Worm (Caenorhabditis elegans): ENCODE measurements around the gene R05G6.4.

Gene R05G6.4

ce11 chrIV:7512617-7513233, at the start of gene R05G6.4, which contains the start of gene plc-4:
R05G6.4 (plus strand) TSS chrIV:7513233.
plc-4 (minus strand) TSS chrIV:7512667.
- TF ChIP-seq ceh-36 (tag; optimal IDR thresholded peaks at IDR 0.05) = no peak
- TF ChIP-seq B0310.2 (tag; optimal IDR thresholded peaks at IDR 0.05) = no peak
- no peak for TF ChIP-seq tbx-11 (GFP tag; IDR thresholded peaks at IDR 0.05)
- TF ChIP-seq hmg-4 (GFP tag; optimal IDR thresholded peaks at IDR 0.05) = no peak
- TF ChIP-seq sea-1 (GFP tag; conservative IDR thresholded peaks at IDR 0.05) = no peak
- no peak for TF ChIP-seq flt-1 (GFP tag; IDR thresholded peaks at IDR 0.05)
- no peak for TF ChIP-seq ama-1 (optimal IDR thresholded peaks at IDR 0.05)
- no peak for TF ChIP-seq hmbx-1 (tag; optimal IDR thresholded peaks at IDR 0.05)

ce11 chrIV:7465857-7466256, 47.2 kb upstream of the R05G6.4 start, which contains the start of gene F13B6.3:
F13B6.3 (minus strand) TSS chrIV:7465957.
- no peak for TF ChIP-seq scrt-1 (GFP tag; IDR thresholded peaks at IDR 0.05)
- TF ChIP-seq ceh-36 (tag; optimal IDR thresholded peaks at IDR 0.05) = no peak
- no peak for TF ChIP-seq ceh-13 (GFP tag; optimal IDR thresholded peaks at IDR 0.05)
- no peak for TF ChIP-seq tbx-11 (GFP tag; IDR thresholded peaks at IDR 0.05)
- TF ChIP-seq aly-1 (tag; optimal IDR thresholded peaks at IDR 0.05) = no peak
- TF ChIP-seq flt-1 (GFP tag; IDR thresholded peaks at IDR 0.05) = no peak
- TF ChIP-seq ama-1 (optimal IDR thresholded peaks at IDR 0.05) = no peak
- TF ChIP-seq pes-1 (GFP tag; IDR thresholded peaks at IDR 0.05) = no peak
- TF ChIP-seq sea-1 (GFP tag; conservative IDR thresholded peaks at IDR 0.05) = no peak
- no peak for TF ChIP-seq tbx-37 (GFP tag; conservative IDR thresholded peaks at IDR 0.05)
- no peak for TF ChIP-seq tra-4 (tag; optimal IDR thresholded peaks at IDR 0.05)
- no peak for TF ChIP-seq hmg-4 (GFP tag; optimal IDR thresholded peaks at IDR 0.05)
- TF ChIP-seq hmbx-1 (tag; optimal IDR thresholded peaks at IDR 0.05) = no peak
- no peak for TF ChIP-seq hnd-1 (tag; optimal IDR thresholded peaks at IDR 0.05)
- TF ChIP-seq F13C5.2 (tag; optimal IDR thresholded peaks at IDR 0.05) = no peak
- TF ChIP-seq B0310.2 (tag; optimal IDR thresholded peaks at IDR 0.05) = no peak
- TF ChIP-seq ets-7 (tag; optimal IDR thresholded peaks at IDR 0.05) = no peak

- TF ChIP-seq ets-7 (tag; optimal IDR thresholded peaks at IDR 0.05) (no peak), tbx-37 (GFP tag; conservative IDR thresholded peaks at IDR 0.05) (no peak), ceh-36 (tag; optimal IDR thresholded peaks at IDR 0.05) (no peak), flt-1 (GFP tag; IDR thresholded peaks at IDR 0.05) (no peak), ceh-13 (GFP tag; optimal IDR thresholded peaks at IDR 0.05) (no peak), pes-1 (GFP tag; IDR thresholded peaks at IDR 0.05) (no peak), F13C5.2 (tag; optimal IDR thresholded peaks at IDR 0.05) (no peak), hnd-1 (tag; optimal IDR thresholded peaks at IDR 0.05) (no peak), B0310.2 (tag; optimal IDR thresholded peaks at IDR 0.05) (no peak), tra-4 (tag; optimal IDR thresholded peaks at IDR 0.05) (no peak)
These were observed 45.9 kb upstream of the R05G6.4 start for ce11 chrIV:7467170-7467569.

ce11 chrIV:7468638-7469037, 44.4 kb upstream of the R05G6.4 start:
- TF ChIP-seq F13C5.2 (tag; optimal IDR thresholded peaks at IDR 0.05) (no peak), ceh-13 (GFP tag; optimal IDR thresholded peaks at IDR 0.05) (no peak), hmg-4 (GFP tag; optimal IDR thresholded peaks at IDR 0.05) (no peak), B0310.2 (tag; optimal IDR thresholded peaks at IDR 0.05) (no peak), tra-4 (tag; optimal IDR thresholded peaks at IDR 0.05) (no peak), tbx-11 (GFP tag; IDR thresholded peaks at IDR 0.05) (no peak), pes-1 (GFP tag; IDR thresholded peaks at IDR 0.05) (no peak), aly-1 (tag; optimal IDR thresholded peaks at IDR 0.05) (no peak)

- TF ChIP-seq tbx-11 (GFP tag; IDR thresholded peaks at IDR 0.05) (no peak), flt-1 (GFP tag; IDR thresholded peaks at IDR 0.05) (no peak), tbx-37 (GFP tag; conservative IDR thresholded peaks at IDR 0.05) (no peak), scrt-1 (GFP tag; IDR thresholded peaks at IDR 0.05) (no peak), ama-1 (optimal IDR thresholded peaks at IDR 0.05) (no peak), tra-4 (tag; optimal IDR thresholded peaks at IDR 0.05) (no peak), ceh-13 (GFP tag; optimal IDR thresholded peaks at IDR 0.05) (no peak), hmg-4 (GFP tag; optimal IDR thresholded peaks at IDR 0.05) (no peak), pes-1 (GFP tag; IDR thresholded peaks at IDR 0.05) (no peak), B0310.2 (tag; optimal IDR thresholded peaks at IDR 0.05) (no peak), F13C5.2 (tag; optimal IDR thresholded peaks at IDR 0.05) (no peak), aly-1 (tag; optimal IDR thresholded peaks at IDR 0.05) (no peak), ceh-36 (tag; optimal IDR thresholded peaks at IDR 0.05) (no peak), hmbx-1 (tag; optimal IDR thresholded peaks at IDR 0.05) (no peak), ets-7 (tag; optimal IDR thresholded peaks at IDR 0.05) (no peak), hnd-1 (tag; optimal IDR thresholded peaks at IDR 0.05) (no peak), sea-1 (GFP tag; conservative IDR thresholded peaks at IDR 0.05) (no peak)
These were observed 43.1 kb upstream of the R05G6.4 start, which contains the start of gene F55G1.7 for ce11 chrIV:7469782-7470413. F55G1.7 (minus strand) TSS chrIV:7469832.

ce11 chrIV:7473159-7473649, 39.8 kb upstream of the R05G6.4 start, which contains the start of the genes plk-3 and F55G1.6:
plk-3 (minus strand) TSS chrIV:7473209.
F55G1.6 (plus strand) TSS chrIV:7473517.
- TF ChIP-seq ceh-13 (GFP tag; optimal IDR thresholded peaks at IDR 0.05) (no peak), tbx-37 (GFP tag; conservative IDR thresholded peaks at IDR 0.05) (no peak), sea-1 (GFP tag; conservative IDR thresholded peaks at IDR 0.05) (no peak), flt-1 (GFP tag; IDR thresholded peaks at IDR 0.05) (no peak), B0310.2 (tag; optimal IDR thresholded peaks at IDR 0.05) (no peak), hmg-4 (GFP tag; optimal IDR thresholded peaks at IDR 0.05) (no peak), hnd-1 (tag; optimal IDR thresholded peaks at IDR 0.05) (no peak), F13C5.2 (tag; optimal IDR thresholded peaks at IDR 0.05) (no peak), ama-1 (optimal IDR thresholded peaks at IDR 0.05) (no peak), aly-1 (tag; optimal IDR thresholded peaks at IDR 0.05) (no peak), scrt-1 (GFP tag; IDR thresholded peaks at IDR 0.05) (no peak), pes-1 (GFP tag; IDR thresholded peaks at IDR 0.05) (no peak), tbx-11 (GFP tag; IDR thresholded peaks at IDR 0.05) (no peak), hmbx-1 (tag; optimal IDR thresholded peaks at IDR 0.05) (no peak), ets-7 (tag; optimal IDR thresholded peaks at IDR 0.05) (no peak), ceh-36 (tag; optimal IDR thresholded peaks at IDR 0.05) (no peak), tra-4 (tag; optimal IDR thresholded peaks at IDR 0.05) (no peak)
